Fruit fly (Drosophila melanogaster) whole organism: ENCODE measurements around the gene Acsf2.

Experiments used
- CG8478 ChIP-seq: fragments of >200 bp; optimal IDR thresholded peaks from 2 replicates; lab custom pipeline; 2018; ENCODE audit warnings: inconsistent platforms
- Dll ChIP-seq: fragments of >200 bp; optimal IDR thresholded peaks from 2 replicates; lab custom pipeline; 2017
- EcR ChIP-seq, 2 experiments: fragments of >200 bp; optimal IDR thresholded peaks; 2 replicates each; lab custom pipeline; 2017; ENCODE audit warnings: missing biosample characterization in 2 of 2, missing genetic modification characterization in 2 of 2, missing genetic modification reagents in 2 of 2
- pan ChIP-seq: fragments of >200 bp; optimal IDR thresholded peaks from 2 replicates; lab custom pipeline; 2017
- psq ChIP-seq: fragments of >200 bp; optimal IDR thresholded peaks from 2 replicates; lab custom pipeline; 2017
- usp ChIP-seq: fragments of >200 bp; optimal IDR thresholded peaks from 2 replicates; lab custom pipeline; 2017; ENCODE audit warnings: missing biosample characterization, missing genetic modification characterization, mixed read lengths

Gene Acsf2

DNA sequence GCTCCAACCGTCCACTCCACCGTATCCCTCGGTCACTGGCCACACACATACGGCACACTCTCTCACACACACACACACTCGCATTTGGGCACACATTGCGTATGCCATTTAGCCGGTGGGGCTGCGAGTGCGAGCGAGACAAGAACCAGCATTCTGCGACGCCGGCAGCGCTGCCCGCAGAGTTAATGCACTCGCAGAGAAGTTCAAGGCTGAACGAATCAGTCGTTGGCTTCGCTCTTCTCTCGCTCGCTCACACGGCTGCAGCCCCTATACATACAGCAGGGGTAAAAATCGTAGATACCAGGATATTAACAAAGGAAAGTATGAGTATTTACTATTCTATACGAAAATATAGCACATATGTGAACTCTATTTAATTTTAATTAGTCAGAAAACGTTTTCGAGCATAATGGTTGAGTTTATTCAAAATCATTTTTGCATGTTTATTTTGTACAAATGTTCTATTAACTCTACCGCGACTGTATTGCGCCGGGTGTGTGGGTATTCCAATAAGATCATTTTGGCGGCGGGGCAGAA is 49.0 kb downstream of the Acsf2 start:
- TF ChIP-seq EcR (GFP tag; optimal IDR thresholded peaks at IDR 0.05; lab: Kevin White, UChicago) = peak; percentile 99 to 100
- TF ChIP-seq Dll (lab: Kevin White, UChicago) = peak; percentile 75
- TF ChIP-seq CG8478 (lab: Kevin White, UChicago) = peak; percentile 26
- TF ChIP-seq psq (lab: Kevin White, UChicago) = no peak

DNA sequence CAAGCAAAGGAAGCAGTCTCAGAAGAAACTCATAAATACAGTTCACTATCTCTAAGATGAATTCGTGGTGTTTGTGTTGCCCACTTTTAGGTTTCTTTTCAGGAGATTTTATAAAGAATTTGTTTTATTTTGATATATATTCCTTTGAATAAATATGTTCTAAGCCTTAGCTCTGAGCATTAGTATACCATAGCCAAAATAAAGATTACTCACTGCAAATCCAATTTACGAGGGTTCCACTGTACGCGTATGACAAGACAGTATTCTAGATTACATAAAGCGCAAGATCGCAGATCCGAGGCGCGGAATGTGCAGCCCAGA is 49.4 kb downstream of the Acsf2 start:
- TF ChIP-seq Dll (lab: Kevin White, UChicago) (no peak), EcR (GFP tag; optimal IDR thresholded peaks at IDR 0.05; lab: Kevin White, UChicago) (no peak), usp (GFP tag; lab: Kevin White, UChicago) (no peak), pan (no peak), psq (lab: Kevin White, UChicago) (no peak), CG8478 (lab: Kevin White, UChicago) (no peak)

DNA sequence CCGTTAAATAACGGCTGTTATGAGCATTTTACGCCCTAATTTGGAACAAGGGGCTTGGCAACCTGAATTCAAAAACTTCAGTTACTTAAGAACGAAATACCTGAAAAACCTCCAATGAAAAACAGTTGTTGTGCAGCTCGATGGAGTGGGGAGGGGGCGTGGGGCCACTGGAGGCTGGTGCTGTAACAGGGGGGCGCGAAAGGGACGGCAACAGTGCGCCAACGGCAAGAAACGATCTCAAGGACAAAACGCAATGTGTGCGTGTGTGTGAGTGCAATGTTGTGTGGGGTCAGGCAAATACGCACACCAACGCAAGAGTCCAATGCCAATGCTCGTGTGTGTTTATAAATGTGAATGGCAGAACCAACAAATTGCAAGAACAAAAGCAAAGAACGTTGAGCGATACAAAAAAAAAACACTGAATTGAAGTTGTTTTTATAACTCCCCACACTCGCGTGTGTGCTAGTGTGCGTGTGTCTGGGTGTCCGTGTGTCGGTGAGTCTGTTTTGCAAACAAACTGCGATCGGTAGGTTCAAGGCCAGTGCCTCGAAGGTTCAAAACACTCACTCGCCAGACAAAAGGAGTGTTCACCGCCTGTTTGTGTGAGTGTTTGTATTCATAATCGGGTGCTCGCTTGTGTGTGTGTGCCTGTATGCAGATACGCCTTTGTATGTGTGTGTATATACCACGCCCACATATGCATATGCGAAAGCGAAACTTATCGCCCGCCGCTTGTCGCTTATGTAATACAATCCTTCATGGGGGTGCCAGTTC is 50.0 kb downstream of the Acsf2 start:
- TF ChIP-seq psq (lab: Kevin White, UChicago) (no peak), Dll (lab: Kevin White, UChicago) (peak; percentile 31), CG8478 (lab: Kevin White, UChicago) (peak; percentile 50), usp (GFP tag; lab: Kevin White, UChicago) (no peak), EcR (GFP tag; optimal IDR thresholded peaks at IDR 0.05; lab: Kevin White, UChicago) (peak; percentile 79 to 93), pan (no peak)

DNA sequence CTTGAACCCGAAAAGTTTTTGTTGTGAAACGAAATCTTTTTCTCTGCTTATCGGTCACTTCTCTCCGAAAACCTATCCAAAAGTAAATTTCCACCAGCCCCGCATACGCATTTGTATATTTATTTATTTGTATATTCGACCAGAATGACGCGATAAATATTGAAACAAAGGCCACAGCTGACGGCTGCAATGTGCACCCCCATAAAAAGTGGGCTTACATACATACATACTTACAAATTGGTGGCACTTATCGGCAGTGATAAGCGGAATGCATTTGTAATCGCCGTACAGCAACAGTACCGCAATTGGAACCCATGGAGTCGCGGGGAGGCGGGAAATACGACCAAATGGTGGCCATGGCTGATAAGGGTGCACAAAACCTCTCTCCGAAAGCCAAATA is 50.8 kb downstream of the Acsf2 start:
- TF ChIP-seq EcR (GFP tag; optimal IDR thresholded peaks at IDR 0.05; lab: Kevin White, UChicago) = peak in 1 of 2 experiments; percentile 29
- no peak for TF ChIP-seq pan

DNA sequence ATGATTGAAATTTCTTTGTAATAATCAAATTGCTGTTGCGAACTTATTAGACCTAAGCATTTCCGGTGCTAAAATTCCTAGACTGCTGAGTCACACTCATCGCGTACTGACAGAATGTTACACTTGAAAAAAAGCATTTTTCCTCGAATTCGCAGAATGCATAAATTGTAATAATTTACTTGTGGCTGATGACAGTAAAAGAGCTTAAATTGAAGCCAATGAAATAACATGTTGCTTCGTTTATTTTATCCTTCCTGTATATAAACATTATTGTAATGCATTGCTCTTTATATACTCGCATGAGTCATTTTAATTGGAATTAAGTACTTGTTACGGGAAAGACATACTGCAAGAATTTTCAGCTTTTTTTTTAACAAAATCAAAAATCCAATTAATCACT is 51.5 kb downstream of the Acsf2 start:
- TF ChIP-seq EcR (GFP tag; optimal IDR thresholded peaks at IDR 0.05; lab: Kevin White, UChicago) (no peak), usp (GFP tag; lab: Kevin White, UChicago) (no peak), psq (lab: Kevin White, UChicago) (no peak), CG8478 (lab: Kevin White, UChicago) (no peak), Dll (lab: Kevin White, UChicago) (no peak), pan (no peak)

DNA sequence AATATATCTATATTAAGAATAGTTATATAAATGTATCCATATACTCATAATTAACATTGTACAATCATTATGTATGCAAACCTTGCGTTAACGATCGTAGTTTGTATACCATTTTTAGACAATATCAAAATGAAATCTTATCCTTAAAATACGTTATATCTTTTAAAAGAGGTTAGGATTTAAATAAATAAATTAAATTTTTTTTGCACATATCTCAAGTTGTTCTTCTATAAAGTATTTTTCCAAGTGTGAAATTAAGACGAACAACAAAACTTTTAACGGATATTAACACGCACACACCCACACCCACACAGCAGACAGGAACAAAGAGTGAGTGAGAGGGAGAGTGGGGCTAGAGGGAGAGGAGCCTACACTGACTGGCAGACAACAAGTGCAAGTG is 52.1 kb downstream of the Acsf2 start:
- no peak for TF ChIP-seq EcR (GFP tag; optimal IDR thresholded peaks at IDR 0.05; lab: Kevin White, UChicago)
- TF ChIP-seq Dll (lab: Kevin White, UChicago) = no peak
- no peak for TF ChIP-seq usp (GFP tag; lab: Kevin White, UChicago)
- TF ChIP-seq pan = no peak
- no peak for TF ChIP-seq CG8478 (lab: Kevin White, UChicago)
- no peak for TF ChIP-seq psq (lab: Kevin White, UChicago)
